Worm (Caenorhabditis elegans): ENCODE measurements around the gene let-92.

Gene let-92

ce11 chrIV:11854777-11855176 is 3.5 kb upstream of the let-92 start, which contains the start of gene tag-30:
Gene tag-30 (minus strand): TSS chrIV:11855159.
- TF ChIP-seq C34F6.9 (tag; optimal IDR thresholded peaks at IDR 0.05) (peak; percentile 84), peb-1 (tag; optimal IDR thresholded peaks at IDR 0.05) (no peak), nhr-23 (tag; optimal IDR thresholded peaks at IDR 0.05) (no peak), elt-3 (tag; optimal IDR thresholded peaks at IDR 0.05) (no peak), blmp-1 (tag; optimal IDR thresholded peaks at IDR 0.05; ENCODE audit: insufficient read depth) (no peak), unc-39 (tag; optimal IDR thresholded peaks at IDR 0.05) (no peak), lin-11 (tag; optimal IDR thresholded peaks at IDR 0.05) (no peak), nhr-25 (tag; optimal IDR thresholded peaks at IDR 0.05) (no peak), ZK546.5 (tag; optimal IDR thresholded peaks at IDR 0.05) (no peak), nhr-77 (tag; optimal IDR thresholded peaks at IDR 0.05) (no peak), Y55F3AM.14 (GFP tag; optimal IDR thresholded peaks at IDR 0.05) (no peak), sma-3 (GFP tag; optimal IDR thresholded peaks at IDR 0.05) (peak; percentile 41), fos-1 (tag; optimal IDR thresholded peaks at IDR 0.05) (no peak), unc-55 (GFP tag; optimal IDR thresholded peaks at IDR 0.05) (peak; percentile 40), nhr-12 (tag; optimal IDR thresholded peaks at IDR 0.05) (no peak), nhr-6 (tag; optimal IDR thresholded peaks at IDR 0.05) (no peak), ama-1 (optimal IDR thresholded peaks at IDR 0.05) (no peak), crh-2 (tag; optimal IDR thresholded peaks at IDR 0.05) (no peak), nhr-237 (tag; optimal IDR thresholded peaks at IDR 0.05) (no peak), unc-62 (GFP tag; optimal IDR thresholded peaks at IDR 0.05) (no peak), ztf-1 (GFP tag; conservative IDR thresholded peaks at IDR 0.05) (no peak), mab-5 (tag; optimal IDR thresholded peaks at IDR 0.05) (no peak), alr-1 (tag; optimal IDR thresholded peaks at IDR 0.05) (no peak), F13H6.1 (tag; optimal IDR thresholded peaks at IDR 0.05) (peak; percentile 30), aly-2 (tag; optimal IDR thresholded peaks at IDR 0.05) (no peak), nhr-129 (tag; optimal IDR thresholded peaks at IDR 0.05) (peak; percentile 75), ceh-16 (tag; optimal IDR thresholded peaks at IDR 0.05) (no peak), mbf-1 (tag; optimal IDR thresholded peaks at IDR 0.05) (no peak), skn-1 (tag; optimal IDR thresholded peaks at IDR 0.05) (no peak), mdl-1 (tag; optimal IDR thresholded peaks at IDR 0.05) (no peak), R02D3.7 (tag; optimal IDR thresholded peaks at IDR 0.05) (no peak), egl-27 (tag; optimal IDR thresholded peaks at IDR 0.05) (no peak), lin-13 (GFP tag; optimal IDR thresholded peaks at IDR 0.05) (peak; percentile 69), nhr-21 (tag; optimal IDR thresholded peaks at IDR 0.05) (peak; percentile 15), snpc-4 (tag; optimal IDR thresholded peaks at IDR 0.05) (no peak), lsy-2 (tag; optimal IDR thresholded peaks at IDR 0.05) (peak in 1 of 2 experiments; percentile 72), elt-1 (tag; optimal IDR thresholded peaks at IDR 0.05) (no peak), sma-9 (GFP tag; optimal IDR thresholded peaks at IDR 0.05) (no peak), sma-9 (tag; optimal IDR thresholded peaks at IDR 0.05) (no peak), gmeb-1 (tag; optimal IDR thresholded peaks at IDR 0.05) (no peak), nhr-10 (tag; optimal IDR thresholded peaks at IDR 0.05) (no peak), sem-4 (tag; optimal IDR thresholded peaks at IDR 0.05) (no peak), ztf-4 (tag; optimal IDR thresholded peaks at IDR 0.05) (no peak), lin-39 (tag; optimal IDR thresholded peaks at IDR 0.05) (no peak), nhr-11 (tag; optimal IDR thresholded peaks at IDR 0.05) (no peak), zag-1 (tag; optimal IDR thresholded peaks at IDR 0.05) (no peak), ceh-82 (tag; optimal IDR thresholded peaks at IDR 0.05) (no peak), dmd-4 (tag; optimal IDR thresholded peaks at IDR 0.05) (no peak), ztf-11 (tag; optimal IDR thresholded peaks at IDR 0.05) (no peak)
